Worm (Caenorhabditis elegans): ENCODE results near the gene spcs-2.

Gene spcs-2

DNA sequence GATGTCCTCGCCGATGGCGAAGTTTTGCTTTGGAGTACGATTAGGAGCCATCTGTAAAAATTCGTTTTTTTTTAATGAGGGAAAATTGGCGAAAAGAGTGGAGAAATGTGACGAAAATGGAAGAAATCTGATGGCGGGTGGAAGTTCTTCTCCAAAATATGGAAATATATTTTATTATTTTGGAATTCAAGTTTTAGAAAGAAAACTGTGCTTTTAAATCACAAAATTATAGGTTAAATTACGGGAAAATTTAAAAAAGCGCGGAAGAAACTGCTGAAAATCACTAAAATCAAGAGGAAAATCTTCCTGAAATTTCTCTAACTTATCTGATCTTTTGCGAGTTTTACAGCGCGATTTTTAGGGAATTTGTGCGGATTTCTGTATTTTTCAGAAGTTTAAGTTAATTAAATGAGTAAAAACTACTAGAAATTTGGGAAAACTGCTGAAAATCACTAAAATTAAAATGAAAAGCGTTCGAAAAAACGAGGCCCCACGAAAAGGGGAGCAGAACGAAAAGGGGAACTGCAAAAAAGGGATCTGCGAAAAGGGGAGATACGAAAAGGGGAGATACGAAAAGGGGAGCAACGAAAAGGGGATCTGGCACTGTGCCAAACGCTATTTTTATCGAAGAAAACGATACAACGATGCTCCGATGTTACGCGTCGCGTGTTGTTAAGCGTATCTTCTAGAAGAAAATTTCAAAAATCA, 2.9 kb downstream of the spcs-2 start, which contains the start of the genes cec-7 and enu-3.5 (continued):
- TF ChIP-seq nhr-27 (tag; optimal IDR thresholded peaks at IDR 0.05) (no peak), dox-1 (GFP tag; IDR thresholded peaks at IDR 0.05) (peak; percentile 41), hsf-1 (GFP tag; IDR thresholded peaks at IDR 0.05) (0 out of 2 replicates have a peak, but pooled peaks have one; percentile 23)

DNA sequence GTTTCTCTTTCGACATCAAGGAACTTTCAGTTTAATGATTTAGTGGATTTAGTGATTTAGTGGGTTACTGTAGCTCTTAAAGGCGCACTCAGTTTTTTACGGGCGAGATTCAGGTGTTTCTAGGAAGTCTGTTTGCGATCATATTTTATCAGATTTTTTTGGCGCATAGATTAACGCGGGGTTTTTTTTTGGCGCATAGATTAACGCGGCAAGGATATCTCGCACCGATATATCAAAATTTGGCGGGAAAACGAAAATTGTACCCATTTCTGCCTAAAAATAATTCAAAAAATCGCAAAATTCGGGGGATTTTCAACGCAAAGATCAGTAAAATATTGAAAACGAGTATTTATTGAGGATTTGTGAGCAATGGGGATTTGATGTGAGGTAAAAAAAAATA, 5.9 kb downstream of the spcs-2 start:
- TF ChIP-seq nfya-2 (GFP tag; IDR thresholded peaks at IDR 0.05) (no peak), ekl-4 (GFP tag; IDR thresholded peaks at IDR 0.05) (no peak), zim-3 (tag; optimal IDR thresholded peaks at IDR 0.05) (no peak), madf-3 (GFP tag; IDR thresholded peaks at IDR 0.05) (no peak), F33H1.4 (GFP tag; IDR thresholded peaks at IDR 0.05) (peak; percentile 63), F52B5.7 (tag; optimal IDR thresholded peaks at IDR 0.05) (no peak), snpc-3.4 (tag; optimal IDR thresholded peaks at IDR 0.05) (no peak), fkh-3 (tag; optimal IDR thresholded peaks at IDR 0.05) (no peak), ztf-18 (tag; optimal IDR thresholded peaks at IDR 0.05) (no peak), ztf-28 (GFP tag; IDR thresholded peaks at IDR 0.05) (no peak), aptf-2 (GFP tag; conservative IDR thresholded peaks at IDR 0.05) (0 out of 2 replicates have a peak, but pooled peaks have one; percentile 17), Y53F4B.3 (GFP tag; IDR thresholded peaks at IDR 0.05) (no peak), madf-8 (GFP tag; conservative IDR thresholded peaks at IDR 0.05) (peak; percentile 69), C06A6.2 (GFP tag; conservative IDR thresholded peaks at IDR 0.05) (no peak), dpl-1 (GFP tag; optimal IDR thresholded peaks at IDR 0.05) (peak; percentile 11), B0019.2 (GFP tag; conservative IDR thresholded peaks at IDR 0.05) (no peak), T07F8.4 (tag; optimal IDR thresholded peaks at IDR 0.05) (no peak), repo-1 (tag; optimal IDR thresholded peaks at IDR 0.05) (no peak), efl-1 (GFP tag; optimal IDR thresholded peaks at IDR 0.05) (peak; percentile 77), ceh-58 (GFP tag; IDR thresholded peaks at IDR 0.05) (no peak), him-1 (tag; optimal IDR thresholded peaks at IDR 0.05) (peak; percentile 37), ama-1 (optimal IDR thresholded peaks at IDR 0.05) (no peak), ama-1 (GFP tag; optimal IDR thresholded peaks at IDR 0.05) (peak in 1 of 2 experiments; percentile 8), pbrm-1 (GFP tag; IDR thresholded peaks at IDR 0.05) (no peak), ztf-6 (GFP tag; IDR thresholded peaks at IDR 0.05) (no peak), ceh-27 (GFP tag; optimal IDR thresholded peaks at IDR 0.05) (no peak), D2030.7 (GFP tag; IDR thresholded peaks at IDR 0.05) (peak; percentile 53; the same call in 1 of the 2 replicates), tlf-1 (GFP tag; optimal IDR thresholded peaks at IDR 0.05) (no peak), K11D2.4 (GFP tag; IDR thresholded peaks at IDR 0.05) (no peak), F23B12.7 (tag; optimal IDR thresholded peaks at IDR 0.05; ENCODE audit: insufficient read depth) (no peak), hsf-1 (GFP tag; IDR thresholded peaks at IDR 0.05) (0 out of 2 replicates have a peak, but pooled peaks have one; percentile 42), nhr-179 (tag; optimal IDR thresholded peaks at IDR 0.05) (no peak), lag-1 (GFP tag; IDR thresholded peaks at IDR 0.05) (no peak), lin-26 (GFP tag; IDR thresholded peaks at IDR 0.05) (no peak), attf-5 (GFP tag; optimal IDR thresholded peaks at IDR 0.05) (no peak), Y67H2A.10 (GFP tag; conservative IDR thresholded peaks at IDR 0.05) (no peak), hlh-26 (GFP tag; conservative IDR thresholded peaks at IDR 0.05) (no peak), snpc-4 (GFP tag; optimal IDR thresholded peaks at IDR 0.05) (no peak), snpc-4 (tag; optimal IDR thresholded peaks at IDR 0.05) (no peak), B0336.3 (GFP tag; IDR thresholded peaks at IDR 0.05) (no peak), ceh-91 (GFP tag; IDR thresholded peaks at IDR 0.05) (peak; percentile 61), lsl-1 (GFP tag; optimal IDR thresholded peaks at IDR 0.05) (peak; percentile 7), ccch-3 (GFP tag; optimal IDR thresholded peaks at IDR 0.05) (no peak), Y56A3A.18 (GFP tag; IDR thresholded peaks at IDR 0.05) (no peak), ZK185.1 (tag; optimal IDR thresholded peaks at IDR 0.05; ENCODE audit: poor library complexity, severe bottlenecking) (no peak)
